Worm (Caenorhabditis elegans) whole organism, mixed stage, embryonic: ENCODE data around the gene pst-1.

Source experiments
- M03D4.4 ChIP-seq: sonication (generic microtip); optimal IDR thresholded peaks from 2 replicates; lab custom pipeline; 2017; ENCODE audit warnings: mild to moderate bottlenecking, missing genetic modification characterization, missing compliant biosample characterization
- bed-3 ChIP-seq: fragments of 200-800 bp; sonication (Bioruptor generic); optimal IDR thresholded peaks from 3 replicates; lab custom pipeline; 2018; ENCODE audit warnings: mild to moderate bottlenecking, missing genetic modification characterization, moderate library complexity, missing compliant biosample characterization
- ceh-39 ChIP-seq: fragments of 150-350 bp; optimal IDR thresholded peaks from 2 replicates; lab custom pipeline; 2014; ENCODE audit warnings: missing biosample characterization, missing genetic modification characterization
- ceh-43 ChIP-seq: fragments of 200-800 bp; sonication (Bioruptor generic); optimal IDR thresholded peaks from 2 replicates; lab custom pipeline; 2018; ENCODE audit warnings: mild to moderate bottlenecking, missing genetic modification characterization, moderate library complexity, missing compliant biosample characterization
- ceh-83 ChIP-seq: fragments of 200-800 bp; sonication (Bioruptor generic); optimal IDR thresholded peaks from 2 replicates; lab custom pipeline; 2018; ENCODE audit warnings: mild to moderate bottlenecking, missing genetic modification characterization, missing compliant biosample characterization
- ces-1 ChIP-seq: fragments of 150-350 bp; optimal IDR thresholded peaks from 2 replicates; lab custom pipeline; 2014; ENCODE audit warnings: missing biosample characterization, missing genetic modification reagents, missing genetic modification characterization
- cnd-1 ChIP-seq: fragments of 200-800 bp; sonication (Bioruptor generic); optimal IDR thresholded peaks from 2 replicates; lab custom pipeline; 2018; ENCODE audit warnings: mild to moderate bottlenecking, missing genetic modification characterization, missing compliant biosample characterization
- drap-1 ChIP-seq: fragments of 200-800 bp; sonication (Bioruptor generic); optimal IDR thresholded peaks from 3 replicates; lab custom pipeline; 2018; ENCODE audit warnings: mild to moderate bottlenecking, missing genetic modification characterization, missing compliant biosample characterization
- elt-1 ChIP-seq: sonication (generic microtip); optimal IDR thresholded peaks from 2 replicates; lab custom pipeline; 2017; ENCODE audit warnings: missing genetic modification characterization, mild to moderate bottlenecking, missing compliant biosample characterization, antibody characterized with exemption, moderate library complexity, borderline replicate concordance; ENCODE audit not compliant: insufficient read depth
- elt-3 ChIP-seq: fragments of 150-350 bp; optimal IDR thresholded peaks from 2 replicates; lab custom pipeline; 2014; ENCODE audit warnings: missing biosample characterization, missing genetic modification characterization
- flh-1 ChIP-seq: fragments of 200-800 bp; sonication (Bioruptor generic); optimal IDR thresholded peaks from 2 replicates; lab custom pipeline; 2018; ENCODE audit warnings: mild to moderate bottlenecking, missing genetic modification characterization, moderate library complexity, missing compliant biosample characterization
- hlh-1 ChIP-seq: fragments of 150-350 bp; optimal IDR thresholded peaks from 2 replicates; lab custom pipeline; 2014; ENCODE audit warnings: missing biosample characterization, missing genetic modification reagents, missing genetic modification characterization
- lin-13 ChIP-seq: fragments of 150-350 bp; optimal IDR thresholded peaks from 2 replicates; lab custom pipeline; 2014; ENCODE audit warnings: missing biosample characterization, missing genetic modification characterization
- lin-32 ChIP-seq: fragments of 200-800 bp; sonication (Bioruptor generic); optimal IDR thresholded peaks from 2 replicates; lab custom pipeline; 2018; ENCODE audit warnings: mild to moderate bottlenecking, missing genetic modification characterization, missing compliant biosample characterization
- mab-5 ChIP-seq: fragments of 150-350 bp; optimal IDR thresholded peaks from 2 replicates; lab custom pipeline; 2014; ENCODE audit warnings: missing biosample characterization, missing genetic modification characterization
- mep-1 ChIP-seq: fragments of 150-350 bp; optimal IDR thresholded peaks from 2 replicates; lab custom pipeline; 2017; ENCODE audit warnings: missing biosample characterization, missing genetic modification reagents, missing genetic modification characterization, inconsistent platforms
- mls-2 ChIP-seq: sonication (generic microtip); optimal IDR thresholded peaks from 2 replicates; lab custom pipeline; 2016; ENCODE audit warnings: mild to moderate bottlenecking, missing genetic modification characterization, moderate library complexity, missing compliant biosample characterization
- nhr-12 ChIP-seq: fragments of 150-350 bp; optimal IDR thresholded peaks from 2 replicates; lab custom pipeline; 2014; ENCODE audit warnings: missing biosample characterization, missing genetic modification characterization
- nhr-2 ChIP-seq: fragments of 150-350 bp; optimal IDR thresholded peaks from 2 replicates; lab custom pipeline; 2014; ENCODE audit warnings: missing biosample characterization, missing genetic modification characterization
- nhr-237 ChIP-seq: fragments of 150-350 bp; optimal IDR thresholded peaks from 2 replicates; lab custom pipeline; 2014; ENCODE audit warnings: missing biosample characterization, missing genetic modification characterization
- nhr-28 ChIP-seq: fragments of 150-350 bp; optimal IDR thresholded peaks from 2 replicates; lab custom pipeline; 2014; ENCODE audit warnings: missing biosample characterization, missing genetic modification characterization
- nhr-76 ChIP-seq: sonication (generic microtip); optimal IDR thresholded peaks from 2 replicates; lab custom pipeline; 2017; ENCODE audit warnings: missing biosample characterization, missing genetic modification characterization
- pha-4 ChIP-seq: fragments of 150-350 bp; optimal IDR thresholded peaks from 2 replicates; lab custom pipeline; 2018; ENCODE audit warnings: missing biosample characterization, missing genetic modification reagents, missing genetic modification characterization
- sem-2 ChIP-seq: fragments of 200-800 bp; sonication (Bioruptor generic); optimal IDR thresholded peaks from 2 replicates; lab custom pipeline; 2018; ENCODE audit warnings: mild to moderate bottlenecking, missing genetic modification characterization, missing compliant biosample characterization
- snpc-4 ChIP-seq: fragments of 150-350 bp; optimal IDR thresholded peaks from 2 replicates; lab custom pipeline; 2014; ENCODE audit warnings: missing biosample characterization, missing genetic modification characterization
- tbx-8 ChIP-seq: fragments of 200-800 bp; sonication (Bioruptor generic); optimal IDR thresholded peaks from 2 replicates; lab custom pipeline; 2018; ENCODE audit warnings: mild to moderate bottlenecking, missing genetic modification characterization, moderate library complexity, missing compliant biosample characterization
- unc-120 ChIP-seq: sonication (generic microtip); optimal IDR thresholded peaks from 2 replicates; lab custom pipeline; 2017; ENCODE audit warnings: missing genetic modification characterization, missing compliant biosample characterization; ENCODE audit not compliant: poor library complexity, severe bottlenecking
- unc-39 ChIP-seq: fragments of 150-350 bp; optimal IDR thresholded peaks from 2 replicates; lab custom pipeline; 2014; ENCODE audit warnings: missing biosample characterization, missing genetic modification characterization
- ztf-11 ChIP-seq: fragments of 150-350 bp; optimal IDR thresholded peaks from 2 replicates; lab custom pipeline; 2014; ENCODE audit warnings: missing biosample characterization, missing genetic modification characterization

pst-1 gene

DNA sequence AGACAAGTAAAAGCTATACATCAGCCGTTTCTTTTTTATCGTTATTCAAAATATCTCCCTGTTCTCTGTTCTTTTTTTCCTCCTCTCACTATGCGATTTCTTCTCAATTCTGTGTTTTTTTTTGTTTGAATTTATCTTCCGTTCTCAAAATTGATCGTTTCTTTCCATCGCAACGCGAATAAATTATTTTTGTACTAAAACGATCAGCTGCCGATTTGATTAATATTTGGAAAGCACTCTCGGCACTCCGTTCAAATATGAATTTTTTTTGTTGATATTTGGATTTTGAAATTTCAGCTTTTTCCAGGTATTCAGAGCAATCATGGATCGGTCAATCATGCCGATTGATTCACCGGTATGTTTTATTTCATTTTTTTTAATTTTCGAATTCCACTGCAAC lies at the start of gene pst-1:
pst-1 (plus strand) TSS at position 301 of the 400 bp plus-strand sequence.
- no peak for TF ChIP-seq unc-120 (tag; lab: Kevin White, UChicago)
- TF ChIP-seq sem-2 (GFP tag; lab: Kevin White, UChicago) = no peak
- no peak for TF ChIP-seq flh-1
- no peak for TF ChIP-seq unc-39
- no peak for TF ChIP-seq elt-3 (tag; lab: Kevin White, UChicago)
- TF ChIP-seq ceh-83 (GFP tag; lab: Kevin White, UChicago) = no peak
- TF ChIP-seq nhr-12 = no peak
- no peak for TF ChIP-seq pha-4 (tag; lab: Kevin White, UChicago)
- TF ChIP-seq lin-32 (GFP tag; lab: Kevin White, UChicago) = no peak
- no peak for TF ChIP-seq ces-1 (GFP tag; lab: Kevin White, UChicago)
- TF ChIP-seq hlh-1 (tag; lab: Kevin White, UChicago) = no peak
- no peak for TF ChIP-seq nhr-2 (tag; lab: Kevin White, UChicago)

- TF ChIP-seq tbx-8 (no peak), nhr-237 (tag; lab: Kevin White, UChicago) (no peak), cnd-1 (tag; lab: Kevin White, UChicago) (no peak), lin-32 (GFP tag; lab: Kevin White, UChicago) (no peak), unc-39 (no peak), nhr-12 (no peak), ztf-11 (no peak)
Measured at ce11 chrV:5895021-5895420, 48.2 kb upstream of the pst-1 start, which contains the start of gene grd-9. Gene grd-9 (plus strand): TSS chrV:5895321.

ce11 chrV:5899940-5900339 lies 43.3 kb upstream of the pst-1 start, which contains the start of gene srd-16:
Gene srd-16 (minus strand): TSS chrV:5900040.
- TF ChIP-seq mab-5 (tag; lab: Kevin White, UChicago) = no peak
- TF ChIP-seq nhr-12 = no peak
- TF ChIP-seq mls-2 (tag; lab: Kevin White, UChicago) = no peak
- no peak for TF ChIP-seq tbx-8
- TF ChIP-seq M03D4.4 (tag; lab: Kevin White, UChicago) = no peak
- no peak for TF ChIP-seq sem-2 (GFP tag; lab: Kevin White, UChicago)
- no peak for TF ChIP-seq ceh-83 (GFP tag; lab: Kevin White, UChicago)
- no peak for TF ChIP-seq nhr-76 (tag; lab: Kevin White, UChicago)
- TF ChIP-seq ceh-43 (GFP tag; lab: Kevin White, UChicago) = no peak
- TF ChIP-seq lin-13 (tag; lab: Kevin White, UChicago) = no peak
- no peak for TF ChIP-seq unc-120 (tag; lab: Kevin White, UChicago)
- TF ChIP-seq nhr-28 (tag; lab: Kevin White, UChicago) = no peak
- TF ChIP-seq bed-3 = no peak
- no peak for TF ChIP-seq pha-4 (tag; lab: Kevin White, UChicago)
- TF ChIP-seq drap-1 (GFP tag; lab: Kevin White, UChicago) = no peak
- TF ChIP-seq flh-1 = no peak
- TF ChIP-seq unc-39 = no peak
- TF ChIP-seq ztf-11 = no peak
- no peak for TF ChIP-seq nhr-2 (tag; lab: Kevin White, UChicago)
- TF ChIP-seq snpc-4 (tag; lab: Kevin White, UChicago) = no peak
- TF ChIP-seq, all 35 proteins: peak for 0

DNA sequence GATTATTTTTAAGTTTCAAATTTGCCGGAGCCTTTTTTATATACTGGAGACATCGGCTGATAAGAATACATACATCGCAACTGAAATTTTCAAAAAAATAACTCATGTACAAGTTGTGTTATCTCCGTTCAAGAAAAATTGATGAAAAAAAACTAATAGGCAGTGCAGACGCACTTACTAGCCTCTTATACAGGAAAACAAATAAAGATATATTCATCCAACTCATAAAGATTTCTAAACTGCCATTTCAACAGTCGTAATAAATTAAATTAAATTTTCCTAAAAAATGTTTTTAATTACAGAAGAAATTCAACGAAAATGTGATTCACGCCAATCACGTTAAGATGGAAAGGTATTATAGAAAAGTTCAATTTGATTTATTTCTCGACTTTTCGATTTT lies 41.4 kb upstream of the pst-1 start, which contains the start of gene C04E6.5:
C04E6.5 (plus strand) TSS at position 301 of the 400 bp plus-strand sequence.
- TF ChIP-seq pha-4 (tag; lab: Kevin White, UChicago) (no peak), elt-1 (no peak), mep-1 (tag; lab: Kevin White, UChicago) (no peak), cnd-1 (tag; lab: Kevin White, UChicago) (no peak), ceh-39 (no peak), snpc-4 (tag; lab: Kevin White, UChicago) (no peak)

DNA sequence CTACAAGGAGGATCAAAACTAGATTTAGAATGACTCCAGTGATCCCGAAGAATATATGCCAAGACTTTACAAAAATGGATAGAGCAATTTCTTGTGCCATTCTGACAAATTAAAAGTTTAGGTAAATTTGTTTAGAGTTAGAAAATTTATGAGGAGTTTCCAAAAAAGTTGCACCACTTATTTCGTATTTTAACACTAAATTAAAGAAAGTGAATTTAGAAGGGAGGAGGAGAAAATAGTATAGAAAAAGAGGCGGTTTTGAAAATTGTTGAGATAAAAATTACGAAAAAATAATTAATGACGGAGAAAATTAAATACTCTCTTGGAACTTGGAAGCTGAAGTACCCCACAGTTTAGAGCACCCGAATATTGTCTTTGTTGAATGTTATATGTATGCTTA lies 37.0 kb upstream of the pst-1 start, which contains the start of gene srd-15:
srd-15 (minus strand) TSS at position 101 of the 400 bp plus-strand sequence.
- TF ChIP-seq lin-32 (GFP tag; lab: Kevin White, UChicago) (no peak), tbx-8 (no peak), ceh-43 (GFP tag; lab: Kevin White, UChicago) (no peak), nhr-2 (tag; lab: Kevin White, UChicago) (no peak), ztf-11 (no peak), sem-2 (GFP tag; lab: Kevin White, UChicago) (no peak), pha-4 (tag; lab: Kevin White, UChicago) (no peak)
- TF ChIP-seq, all 35 proteins: peak for 0
